Worm (Caenorhabditis elegans) whole organism, mixed stage, embryonic: ENCODE results near the gene fbxa-9.

Source experiments
- elt-3 ChIP-seq: fragments of 150-350 bp; optimal IDR thresholded peaks from 2 replicates; lab custom pipeline; 2014; ENCODE audit warnings: missing biosample characterization, missing genetic modification characterization
- nhr-12 ChIP-seq: fragments of 150-350 bp; optimal IDR thresholded peaks from 2 replicates; lab custom pipeline; 2014; ENCODE audit warnings: missing biosample characterization, missing genetic modification characterization

- no peak for TF ChIP-seq elt-3 (tag; lab: Kevin White, UChicago)
- TF ChIP-seq nhr-12 (tag; lab: Kevin White, UChicago) = no peak
These were observed 7.6 kb upstream of the fbxa-9 start, which contains the start of gene fbxa-43 for ce11 chrIII:2258863-2259262.
